Worm (Caenorhabditis elegans) whole organism, L4 larva: ENCODE data around the gene fbxb-74.

Experiments
- F10B5.3 ChIP-seq: sonication (generic microtip); optimal IDR thresholded peaks from 2 replicates; lab custom pipeline; 2016; ENCODE audit warnings: mild to moderate bottlenecking, missing genetic modification characterization, missing compliant biosample characterization
- R02D3.7 ChIP-seq: fragments of 150-350 bp; sonication (generic microtip); optimal IDR thresholded peaks from 3 replicates; lab custom pipeline; 2014; ENCODE audit warnings: missing biosample characterization, missing genetic modification characterization
- Y48G9A.11 ChIP-seq: fragments of 200-800 bp; sonication (Bioruptor generic); IDR thresholded peaks from 2 replicates; pipeline ENCODE4 v1.3.6; 2022; ENCODE audit warnings: missing genetic modification reagents, missing genetic modification characterization, missing compliant biosample characterization
- Y5F2A.4 ChIP-seq: fragments of 200-800 bp; sonication (Bioruptor generic); optimal IDR thresholded peaks from 2 replicates; lab custom pipeline; 2018; ENCODE audit warnings: mild to moderate bottlenecking, missing genetic modification characterization, missing compliant biosample characterization
- Y75B8A.6 ChIP-seq: fragments of 200-800 bp; sonication (Bioruptor generic); IDR thresholded peaks from 2 replicates; pipeline ENCODE4 v1.3.6; 2022; ENCODE audit warnings: missing genetic modification reagents, missing genetic modification characterization, missing compliant biosample characterization
- attf-4 ChIP-seq: sonication (generic microtip); optimal IDR thresholded peaks from 3 replicates; lab custom pipeline; 2017; ENCODE audit warnings: missing biosample characterization, missing genetic modification characterization
- ceh-20 ChIP-seq: fragments of 200-800 bp; sonication (Bioruptor generic); IDR thresholded peaks from 2 replicates; pipeline ENCODE4 v1.3.6; 2022; ENCODE audit warnings: missing genetic modification reagents, missing genetic modification characterization, missing compliant biosample characterization
- ceh-44 ChIP-seq: fragments of 200-800 bp; sonication (Bioruptor generic); IDR thresholded peaks from 2 replicates; pipeline ENCODE4 v1.3.6; 2022; ENCODE audit warnings: missing genetic modification reagents, missing genetic modification characterization, missing compliant biosample characterization
- ces-1 ChIP-seq: fragments of 150-350 bp; sonication (generic microtip); optimal IDR thresholded peaks from 4 replicates; lab custom pipeline; 2014; ENCODE audit warnings: missing biosample characterization, missing genetic modification reagents, missing genetic modification characterization
- daf-12 ChIP-seq: fragments of 150-350 bp; optimal IDR thresholded peaks from 2 replicates; lab custom pipeline; 2014; ENCODE audit warnings: missing biosample characterization, missing genetic modification reagents, missing genetic modification characterization
- daf-16 ChIP-seq, 3 experiments: sonication (generic microtip); optimal IDR thresholded peaks; 2 replicates each; lab custom pipeline; 2016 to 2017; ENCODE audit warnings: missing genetic modification characterization in 3 of 3, missing genetic modification reagents in 3 of 3, mild to moderate bottlenecking in 2 of 3, missing compliant biosample characterization in 2 of 3, missing biosample characterization in 1 of 3, moderate library complexity in 1 of 3
- daf-19 ChIP-seq: fragments of 200-800 bp; sonication (Bioruptor generic); conservative IDR thresholded peaks from 2 replicates; pipeline ENCODE4 v1.3.6; 2022; ENCODE audit warnings: missing genetic modification characterization, missing compliant biosample characterization
- daf-8 ChIP-seq: fragments of 200-800 bp; sonication (Bioruptor generic); IDR thresholded peaks from 2 replicates; pipeline ENCODE4 v1.3.6; 2022; ENCODE audit warnings: missing genetic modification characterization, missing compliant biosample characterization
- dmd-6 ChIP-seq: fragments of 200-800 bp; sonication (Bioruptor generic); IDR thresholded peaks from 2 replicates; pipeline ENCODE4 v1.3.6; 2022; ENCODE audit warnings: missing genetic modification reagents, missing genetic modification characterization, missing compliant biosample characterization
- dmd-9 ChIP-seq: fragments of 200-800 bp; sonication (Bioruptor generic); IDR thresholded peaks from 2 replicates; pipeline ENCODE4 v1.3.6; 2022; ENCODE audit warnings: missing genetic modification reagents, missing genetic modification characterization, missing compliant biosample characterization
- dpl-1 ChIP-seq: fragments of 150-350 bp; optimal IDR thresholded peaks from 2 replicates; lab custom pipeline; 2014; ENCODE audit warnings: missing biosample characterization, missing genetic modification reagents, missing genetic modification characterization
- duxl-1 ChIP-seq: sonication (generic microtip); optimal IDR thresholded peaks from 2 replicates; lab custom pipeline; 2016; ENCODE audit warnings: mild to moderate bottlenecking, missing genetic modification characterization, moderate library complexity, missing compliant biosample characterization; ENCODE audit not compliant: poor library complexity
- dve-1 ChIP-seq: sonication (generic microtip); optimal IDR thresholded peaks from 2 replicates; lab custom pipeline; 2017; ENCODE audit warnings: antibody characterized with exemption, mild to moderate bottlenecking, missing genetic modification characterization, missing compliant biosample characterization; ENCODE audit not compliant: insufficient read depth
- egl-43 ChIP-seq: fragments of 200-800 bp; sonication (Bioruptor generic); IDR thresholded peaks from 2 replicates; pipeline ENCODE4 v1.3.6; 2022; ENCODE audit warnings: missing genetic modification reagents, missing genetic modification characterization, missing compliant biosample characterization
- hlh-11 ChIP-seq: fragments of 200-800 bp; sonication (Bioruptor generic); optimal IDR thresholded peaks from 2 replicates; lab custom pipeline; 2018; ENCODE audit warnings: mild to moderate bottlenecking, missing genetic modification characterization, missing compliant biosample characterization
- jun-1 ChIP-seq: fragments of 150-350 bp; optimal IDR thresholded peaks from 2 replicates; lab custom pipeline; 2014; ENCODE audit warnings: missing biosample characterization, missing genetic modification reagents, missing genetic modification characterization
- lim-7 ChIP-seq: fragments of 200-800 bp; sonication (Bioruptor generic); IDR thresholded peaks from 2 replicates; pipeline ENCODE4 v1.3.6; 2022; ENCODE audit warnings: missing genetic modification characterization, missing compliant biosample characterization
- lin-1 ChIP-seq: fragments of 200-800 bp; sonication (Bioruptor generic); IDR thresholded peaks from 2 replicates; pipeline ENCODE4 v1.3.6; 2022; ENCODE audit warnings: missing genetic modification reagents, missing genetic modification characterization, missing compliant biosample characterization
- lin-13 ChIP-seq: fragments of 150-350 bp; optimal IDR thresholded peaks from 2 replicates; lab custom pipeline; 2014; ENCODE audit warnings: missing biosample characterization, missing genetic modification reagents, missing genetic modification characterization
- lin-38 ChIP-seq: fragments of 200-800 bp; sonication (Bioruptor generic); IDR thresholded peaks from 2 replicates; pipeline ENCODE4 v1.3.6; 2022; ENCODE audit warnings: missing genetic modification reagents, missing genetic modification characterization, missing compliant biosample characterization
- lsy-2 ChIP-seq, 2 experiments: fragments of 150-350 bp in 1 of 2; sonication (generic microtip) in 1 of 2; optimal IDR thresholded peaks; 2 replicates each; lab custom pipeline; 2014 to 2017; ENCODE audit warnings: missing biosample characterization in 2 of 2, missing genetic modification characterization in 2 of 2
- madf-9 ChIP-seq: fragments of 200-800 bp; sonication (Bioruptor generic); conservative IDR thresholded peaks from 2 replicates; pipeline ENCODE4 v1.3.6; 2022; ENCODE audit warnings: missing genetic modification reagents, missing genetic modification characterization, missing compliant biosample characterization
- mdl-1 ChIP-seq, 2 experiments: fragments of 150-350 bp in 1 of 2; sonication (generic microtip) in 1 of 2; optimal IDR thresholded peaks; 2 replicates each; lab custom pipeline; 2014 to 2017; ENCODE audit warnings: missing biosample characterization in 2 of 2, missing genetic modification characterization in 2 of 2
- mdt-29 ChIP-seq: fragments of 200-800 bp; sonication (Bioruptor generic); IDR thresholded peaks from 2 replicates; pipeline ENCODE4 v1.3.6; 2022; ENCODE audit warnings: missing genetic modification reagents, missing genetic modification characterization, missing compliant biosample characterization
- mxl-2 ChIP-seq: fragments of 200-800 bp; sonication (Bioruptor generic); conservative IDR thresholded peaks from 2 replicates; pipeline ENCODE4 v1.3.6; 2022; ENCODE audit warnings: missing genetic modification reagents, missing genetic modification characterization, missing compliant biosample characterization
- nhr-10 ChIP-seq: fragments of 150-350 bp; optimal IDR thresholded peaks from 2 replicates; lab custom pipeline; 2014; ENCODE audit warnings: missing biosample characterization, missing genetic modification characterization
- nhr-11 ChIP-seq: fragments of 150-350 bp; optimal IDR thresholded peaks from 2 replicates; lab custom pipeline; 2014; ENCODE audit warnings: missing biosample characterization, missing genetic modification characterization
- nhr-111 ChIP-seq: fragments of 200-800 bp; sonication (Bioruptor generic); optimal IDR thresholded peaks from 2 replicates; lab custom pipeline; 2018; ENCODE audit warnings: mild to moderate bottlenecking, missing genetic modification characterization, missing compliant biosample characterization
- nhr-25 ChIP-seq: sonication (generic microtip); optimal IDR thresholded peaks from 2 replicates; lab custom pipeline; 2017; ENCODE audit warnings: missing genetic modification characterization, mild to moderate bottlenecking, missing compliant biosample characterization, antibody characterized with exemption, moderate library complexity, borderline replicate concordance; ENCODE audit not compliant: insufficient read depth
- nhr-6 ChIP-seq: fragments of 150-350 bp; optimal IDR thresholded peaks from 2 replicates; lab custom pipeline; 2014; ENCODE audit warnings: missing biosample characterization, missing genetic modification characterization
- nhr-77 ChIP-seq: fragments of 150-350 bp; optimal IDR thresholded peaks from 2 replicates; lab custom pipeline; 2014; ENCODE audit warnings: missing biosample characterization, missing genetic modification characterization
- pqm-1 ChIP-seq: sonication (generic microtip); optimal IDR thresholded peaks from 2 replicates; lab custom pipeline; 2017; ENCODE audit warnings: missing biosample characterization, missing genetic modification characterization
- rbr-2 ChIP-seq: sonication (generic microtip); optimal IDR thresholded peaks from 2 replicates; lab custom pipeline; 2016; ENCODE audit warnings: missing genotype, missing genetic modification characterization, missing compliant biosample characterization
- saeg-2 ChIP-seq: fragments of 200-800 bp; sonication (Bioruptor generic); IDR thresholded peaks from 2 replicates; pipeline ENCODE4 v1.3.6; 2022; ENCODE audit warnings: missing genetic modification reagents, missing genetic modification characterization, missing compliant biosample characterization
- sdz-12 ChIP-seq: fragments of 200-800 bp; sonication (Bioruptor generic); optimal IDR thresholded peaks from 2 replicates; lab custom pipeline; 2018; ENCODE audit warnings: mild to moderate bottlenecking, missing genetic modification characterization, missing compliant biosample characterization
- skn-1 ChIP-seq: fragments of 150-350 bp; optimal IDR thresholded peaks from 2 replicates; lab custom pipeline; 2014; ENCODE audit warnings: missing biosample characterization, missing genetic modification characterization
- snpc-1.2 ChIP-seq: fragments of 200-800 bp; sonication (Bioruptor generic); IDR thresholded peaks from 2 replicates; pipeline ENCODE4 v1.3.6; 2022; ENCODE audit warnings: missing genetic modification reagents, missing genetic modification characterization, missing compliant biosample characterization
- snpc-4 ChIP-seq: fragments of 150-350 bp; optimal IDR thresholded peaks from 2 replicates; lab custom pipeline; 2014; ENCODE audit warnings: missing biosample characterization, missing genetic modification characterization
- tag-97 ChIP-seq: fragments of 200-800 bp; sonication (Bioruptor generic); IDR thresholded peaks from 2 replicates; pipeline ENCODE4 v1.3.6; 2022; ENCODE audit warnings: missing genetic modification characterization, missing compliant biosample characterization
- unc-130 ChIP-seq: sonication (generic microtip); optimal IDR thresholded peaks from 2 replicates; lab custom pipeline; 2016; ENCODE audit warnings: missing genetic modification reagents, missing genetic modification characterization, missing compliant biosample characterization
- zag-1 ChIP-seq: fragments of 150-350 bp; optimal IDR thresholded peaks from 2 replicates; lab custom pipeline; 2014; ENCODE audit warnings: missing biosample characterization, missing genetic modification characterization
- zfp-3 ChIP-seq: fragments of 200-800 bp; sonication (Bioruptor generic); conservative IDR thresholded peaks from 2 replicates; pipeline ENCODE4 v1.3.6; 2022; ENCODE audit warnings: missing genetic modification reagents, missing genetic modification characterization, missing compliant biosample characterization
- zip-11 ChIP-seq: fragments of 200-800 bp; sonication (Bioruptor generic); IDR thresholded peaks from 2 replicates; pipeline ENCODE4 v1.3.6; 2022; ENCODE audit warnings: missing genetic modification characterization, missing compliant biosample characterization
- zip-2 ChIP-seq: fragments of 150-350 bp; optimal IDR thresholded peaks from 2 replicates; lab custom pipeline; 2014; ENCODE audit warnings: missing biosample characterization, missing genetic modification characterization
- ztf-7 ChIP-seq: fragments of 150-350 bp; optimal IDR thresholded peaks from 2 replicates; lab custom pipeline; 2014; ENCODE audit warnings: missing biosample characterization, missing genetic modification characterization

fbxb-74 gene

DNA sequence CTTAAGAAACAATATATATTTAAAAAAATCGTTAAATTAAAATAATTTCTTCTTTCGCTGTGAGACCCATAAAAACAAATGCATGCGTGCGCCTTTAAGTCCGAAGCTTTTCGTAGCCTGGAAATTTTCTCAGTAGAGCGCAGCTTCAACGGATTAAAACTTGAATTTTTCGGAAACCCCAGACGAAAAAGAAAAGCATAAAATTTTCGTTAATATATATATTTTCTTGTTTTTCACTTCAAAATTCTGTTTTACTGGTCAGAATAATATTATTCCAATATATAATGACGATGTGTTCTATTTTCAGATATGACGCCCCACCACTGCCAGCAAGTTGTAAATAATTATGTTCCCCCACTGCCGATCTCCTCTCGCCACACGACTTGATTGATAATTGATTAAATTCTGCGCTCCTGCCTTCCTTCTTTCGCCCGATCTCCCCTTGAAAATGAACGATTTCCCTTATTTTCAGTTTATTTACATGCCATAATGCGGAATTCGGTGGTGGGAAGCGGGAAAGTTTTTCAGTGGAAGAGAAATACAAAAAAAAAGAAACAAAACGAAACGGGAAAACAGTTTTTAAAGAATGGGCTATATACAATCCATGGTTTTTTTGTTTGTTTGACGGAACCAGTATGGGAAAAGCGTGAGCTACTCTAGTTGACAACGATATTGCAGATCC is 29.1 kb upstream of the fbxb-74 start (continued):
- TF ChIP-seq R02D3.7 (tag; lab: Kevin White, UChicago) (no peak), lim-7 (no peak), Y75B8A.6 (GFP tag; lab: Robert Waterston, UW) (peak; percentile 3; the same call in 1 of the 2 replicates), zip-11 (GFP tag; lab: Robert Waterston, UW) (no peak), lsy-2 (tag; optimal IDR thresholded peaks at IDR 0.05; lab: Kevin White, UChicago) (peak; percentile 33 to 72), hlh-11 (peak; percentile 49), daf-8 (GFP tag; lab: Robert Waterston, UW) (no peak), rbr-2 (peak; percentile 37), daf-19 (GFP tag; lab: Robert Waterston, UW) (no peak), nhr-10 (tag; lab: Kevin White, UChicago) (no peak), zfp-3 (GFP tag; lab: Robert Waterston, UW) (peak; percentile 89; the same call in 1 of the 2 replicates), saeg-2 (no peak), dmd-9 (no peak), ztf-7 (tag; lab: Kevin White, UChicago) (no peak), Y48G9A.11 (no peak), attf-4 (tag; lab: Kevin White, UChicago) (no peak), mxl-2 (no peak), dpl-1 (GFP tag; lab: Kevin White, UChicago) (no peak), tag-97 (no peak), skn-1 (no peak), lin-38 (GFP tag; lab: Robert Waterston, UW) (peak; percentile 65), jun-1 (tag; lab: Kevin White, UChicago) (no peak), dmd-6 (GFP tag; lab: Robert Waterston, UW) (no peak; the same call in 1 of the 2 replicates), lin-1 (GFP tag; lab: Robert Waterston, UW) (peak; percentile 59; the same call in 1 of the 2 replicates), unc-130 (peak; percentile 44), daf-16 (GFP tag; optimal IDR thresholded peaks at IDR 0.05; lab: Kevin White, UChicago) (peak in 1 of 2 experiments; percentile 61), daf-16 (tag; optimal IDR thresholded peaks at IDR 0.05; lab: Kevin White, UChicago) (peak; percentile 77), ceh-44 (GFP tag; lab: Robert Waterston, UW) (no peak), zag-1 (tag; lab: Kevin White, UChicago) (no peak), pqm-1 (no peak), ceh-20 (GFP tag; lab: Robert Waterston, UW) (no peak), nhr-77 (tag; lab: Kevin White, UChicago) (no peak), madf-9 (GFP tag; lab: Robert Waterston, UW) (no peak), nhr-25 (no peak), snpc-4 (tag; lab: Kevin White, UChicago) (no peak), mdl-1 (tag; optimal IDR thresholded peaks at IDR 0.05; lab: Kevin White, UChicago) (no peak), snpc-1.2 (GFP tag; lab: Robert Waterston, UW) (no peak), duxl-1 (no peak), egl-43 (GFP tag; lab: Robert Waterston, UW) (0 out of 2 replicates have a peak, but pooled peaks have one; percentile 28), zip-2 (peak; percentile 29), nhr-6 (tag; lab: Kevin White, UChicago) (peak; percentile 1), dve-1 (tag; lab: Kevin White, UChicago) (no peak), F10B5.3 (tag; lab: Kevin White, UChicago) (no peak), Y5F2A.4 (peak; percentile 21), lin-13 (GFP tag; lab: Kevin White, UChicago) (no peak), sdz-12 (GFP tag; lab: Kevin White, UChicago) (peak; percentile 56), nhr-111 (GFP tag; lab: Kevin White, UChicago) (no peak), ces-1 (GFP tag; lab: Kevin White, UChicago) (no peak), daf-12 (no peak), mdt-29 (no peak; the same call in none of the 2 replicates), nhr-11 (peak; percentile 14)
